Worm (Caenorhabditis elegans) whole organism, L4 larva: ENCODE results near the gene D2096.9.

ENCODE experiments used
- mep-1 ChIP-seq: fragments of 150-350 bp; sonication (generic microtip); optimal IDR thresholded peaks from 3 replicates; lab custom pipeline; 2014; ENCODE audit warnings: missing biosample characterization, missing genetic modification characterization
- php-3 ChIP-seq: fragments of 200-800 bp; sonication (Bioruptor generic); IDR thresholded peaks from 2 replicates; pipeline ENCODE4 v1.3.6; 2022; ENCODE audit warnings: missing genetic modification reagents, missing genetic modification characterization, missing compliant biosample characterization
- unc-62 ChIP-seq, 3 experiments: fragments of 150-350 bp in 1 of 3; sonication (generic microtip); optimal IDR thresholded peaks in 2 of 3; peaks in 1 of 3; 1 replicate in 1 of 3; 2 replicates in 2 of 3; lab custom pipeline; 2014 to 2017; ENCODE audit warnings: missing biosample characterization in 3 of 3, missing genetic modification characterization in 3 of 3, missing genetic modification reagents in 3 of 3, missing genotype in 1 of 3

The D2096.9 gene

DNA sequence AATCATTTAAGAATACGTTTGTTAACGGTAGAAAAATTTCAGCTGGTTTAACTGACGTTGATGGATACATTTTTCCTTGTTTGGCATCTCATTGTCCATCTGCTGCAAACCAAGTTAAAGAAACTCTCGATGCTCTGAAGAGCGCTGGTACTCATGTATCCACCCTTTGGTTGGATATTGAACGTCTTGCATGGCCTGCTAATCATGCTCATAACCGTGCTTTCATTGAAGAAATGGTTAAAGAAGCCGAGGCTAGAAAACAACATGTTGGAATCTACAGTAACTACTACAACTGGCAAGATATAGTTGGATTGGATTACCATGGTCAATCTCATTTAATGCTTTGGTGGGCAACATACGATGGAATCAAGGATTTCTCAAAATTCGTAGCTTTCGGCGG is 49.6 kb downstream of the D2096.9 start:
- TF ChIP-seq unc-62 (GFP tag; optimal IDR thresholded peaks at IDR 0.05 in 1 of 2; lab: Kevin White, UChicago), result peak in 1 of 2 experiments; percentile 97
- TF ChIP-seq unc-62 (tag; optimal IDR thresholded peaks at IDR 0.05; lab: Kevin White, UChicago), result no peak
- no peak for TF ChIP-seq php-3 (GFP tag; lab: Robert Waterston, UW)

DNA sequence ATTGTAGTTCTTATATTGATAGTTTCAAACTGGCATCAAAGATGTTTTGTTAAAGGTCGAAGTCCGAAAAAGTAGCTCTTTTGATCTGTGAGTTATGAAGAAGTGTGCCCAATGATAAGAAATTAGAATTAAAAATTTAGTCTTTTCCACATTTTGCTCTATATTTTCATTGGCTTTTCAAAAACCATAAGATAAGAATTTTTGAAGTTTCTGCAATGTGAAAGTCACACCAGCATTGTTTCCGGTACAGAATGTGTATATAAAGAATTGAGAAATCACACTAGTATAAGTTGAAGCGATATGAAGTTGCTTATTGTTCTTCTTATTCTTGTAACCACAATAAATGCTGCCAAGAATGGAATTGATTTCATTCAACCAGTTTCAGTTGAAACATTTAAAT is 50.1 kb downstream of the D2096.9 start, which contains the start of gene lys-10:
lys-10 (plus strand) TSS at position 301 of the 400 bp plus-strand sequence.
- TF ChIP-seq mep-1 (tag; lab: Kevin White, UChicago), result no peak
- TF ChIP-seq, all 104 proteins: peak for 0
